Worm (Caenorhabditis elegans): ENCODE results near the gene ceh-60.

DNA sequence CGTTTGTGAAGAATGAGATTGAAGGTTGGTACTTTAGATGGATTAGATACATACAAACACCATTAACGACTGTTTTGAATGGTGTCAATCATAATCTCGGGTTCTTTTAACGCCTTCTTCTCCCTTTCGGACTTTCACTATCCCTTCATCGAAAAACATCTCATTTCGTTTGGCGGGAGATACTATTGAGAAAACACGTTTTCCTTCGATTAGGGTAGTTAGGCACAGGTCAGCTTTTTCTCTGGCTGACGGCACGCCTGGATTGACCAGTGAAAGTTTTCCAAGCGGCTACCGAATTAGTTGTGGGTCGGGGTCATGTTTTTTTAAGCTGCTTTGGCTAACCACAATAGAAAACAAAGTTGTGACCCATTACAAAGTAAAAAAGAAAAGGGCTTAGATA, 10.0 kb downstream of the ceh-60 start:
- no peak for TF ChIP-seq repo-1 (tag; optimal IDR thresholded peaks at IDR 0.05)
- TF ChIP-seq D2030.7 (GFP tag; IDR thresholded peaks at IDR 0.05) = no peak
- TF ChIP-seq ama-1 (optimal IDR thresholded peaks at IDR 0.05) = no peak
- no peak for TF ChIP-seq ama-1 (GFP tag; optimal IDR thresholded peaks at IDR 0.05)
